Fruit fly (Drosophila melanogaster) whole organism, larva: ENCODE results near the gene AP-2sigma.

ENCODE experiments used
- noc ChIP-seq: fragments of 200-800 bp; sonication (Bioruptor generic); optimal IDR thresholded peaks from 3 replicates; lab custom pipeline; 2019; ENCODE audit warnings: missing biosample characterization, mild to moderate bottlenecking, missing genetic modification characterization, moderate library complexity

The AP-2sigma gene

DNA sequence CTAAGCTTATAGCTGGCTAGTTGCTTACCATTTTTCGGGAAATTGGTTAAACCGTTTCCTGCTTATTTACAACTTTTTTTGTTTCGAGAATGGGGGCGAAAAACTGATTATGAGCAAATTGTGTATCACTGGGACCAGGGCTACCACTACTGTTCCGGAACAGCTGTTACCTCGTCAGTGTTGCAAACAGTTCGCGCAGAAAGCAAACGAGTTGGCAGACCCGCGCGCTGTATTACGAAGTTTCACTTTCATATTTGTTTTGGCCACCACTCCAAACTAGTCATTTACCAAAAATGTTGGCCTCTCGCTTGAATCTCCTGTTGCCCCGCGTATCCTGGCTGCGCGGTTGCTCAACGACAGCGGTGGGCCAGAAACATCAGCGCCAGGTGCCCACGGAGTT lies at the start of gene AP-2sigma, which contains the start of gene Idi:
Gene AP-2sigma, minus strand, starts transcription at position 153 of the 400 bp plus-strand sequence.
Gene Idi, plus strand, starts transcription at position 204 of the 400 bp plus-strand sequence.
- TF ChIP-seq noc (tag; lab: Kevin White, UChicago) = peak; percentile 26

DNA sequence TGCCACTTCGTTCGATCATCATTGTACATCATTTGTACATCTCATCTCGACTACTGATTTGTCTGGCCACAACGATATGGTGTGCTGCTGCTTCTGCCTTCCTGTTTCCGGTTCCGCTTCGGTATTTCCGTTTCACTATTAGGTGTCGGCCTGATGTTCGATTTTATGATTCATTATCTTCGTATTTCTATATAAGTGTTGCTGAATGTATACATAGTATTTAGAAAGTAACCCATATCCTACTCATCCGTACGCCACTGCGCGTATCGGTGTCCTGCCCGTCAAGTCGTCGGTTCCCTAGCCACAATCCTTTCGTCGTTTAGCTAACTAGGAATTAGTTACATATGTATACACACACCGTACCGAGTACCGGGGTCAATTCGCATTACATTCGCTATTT lies 49.2 kb upstream of the AP-2sigma start:
- no peak for TF ChIP-seq noc (tag; lab: Kevin White, UChicago)

DNA sequence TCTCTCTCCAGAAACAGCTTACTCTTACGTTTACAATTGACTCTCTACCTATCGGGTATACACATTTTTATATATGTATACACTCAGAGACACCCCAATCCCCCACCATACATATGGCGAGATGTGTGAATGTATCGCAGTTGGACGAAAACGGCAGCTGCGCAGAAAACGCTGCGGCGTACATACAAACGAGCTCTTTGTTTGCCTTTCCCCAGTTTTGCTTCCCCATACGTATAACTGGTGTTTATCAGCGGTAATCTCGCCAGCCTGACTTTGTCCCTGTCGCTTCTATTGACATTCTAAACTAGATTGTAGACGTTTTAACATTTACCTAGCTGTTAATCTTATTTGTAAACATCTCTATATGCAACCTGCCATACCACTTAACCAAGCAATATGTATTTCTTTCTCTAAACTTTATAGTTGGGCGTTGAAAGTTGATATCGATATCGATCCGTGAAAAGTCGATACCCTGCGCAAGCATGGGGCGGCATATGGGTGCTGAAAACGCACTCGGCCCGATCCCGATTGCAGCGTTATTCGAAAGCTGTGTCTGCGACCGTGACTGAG lies 27.6 kb upstream of the AP-2sigma start:
- peak; percentile 7 for TF ChIP-seq noc (tag; lab: Kevin White, UChicago)

DNA sequence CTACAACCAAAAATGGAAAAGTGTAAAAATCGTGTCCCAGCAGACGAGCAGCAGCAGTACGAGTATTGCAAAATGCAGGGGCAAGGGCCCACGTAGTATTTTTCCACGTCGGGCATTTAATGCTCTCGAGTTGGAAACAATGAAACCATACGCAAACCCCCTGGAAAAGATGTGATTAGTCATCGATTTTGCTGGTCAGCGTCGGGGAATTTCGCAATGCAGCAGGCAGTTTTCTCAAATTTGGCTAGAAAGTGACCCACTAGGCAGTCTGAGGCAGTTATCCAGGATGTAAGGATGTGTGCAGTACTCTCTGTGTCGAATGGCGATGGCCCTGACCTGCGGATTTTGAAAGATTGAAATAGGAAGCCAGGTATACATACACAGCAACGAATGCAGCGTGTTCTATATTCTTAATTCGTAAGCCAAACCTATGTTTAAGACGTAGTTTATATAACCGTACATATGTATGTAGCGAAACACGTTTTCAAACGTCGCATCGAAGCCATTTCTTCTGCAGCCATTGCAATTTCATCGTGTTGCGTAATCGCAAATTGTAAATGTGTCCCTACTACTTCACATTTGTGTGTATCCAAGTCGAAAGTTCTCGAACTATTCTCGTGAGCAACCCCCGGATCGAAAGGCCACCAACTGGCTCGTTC lies 27.0 kb upstream of the AP-2sigma start:
- no peak for TF ChIP-seq noc (tag; lab: Kevin White, UChicago)

DNA sequence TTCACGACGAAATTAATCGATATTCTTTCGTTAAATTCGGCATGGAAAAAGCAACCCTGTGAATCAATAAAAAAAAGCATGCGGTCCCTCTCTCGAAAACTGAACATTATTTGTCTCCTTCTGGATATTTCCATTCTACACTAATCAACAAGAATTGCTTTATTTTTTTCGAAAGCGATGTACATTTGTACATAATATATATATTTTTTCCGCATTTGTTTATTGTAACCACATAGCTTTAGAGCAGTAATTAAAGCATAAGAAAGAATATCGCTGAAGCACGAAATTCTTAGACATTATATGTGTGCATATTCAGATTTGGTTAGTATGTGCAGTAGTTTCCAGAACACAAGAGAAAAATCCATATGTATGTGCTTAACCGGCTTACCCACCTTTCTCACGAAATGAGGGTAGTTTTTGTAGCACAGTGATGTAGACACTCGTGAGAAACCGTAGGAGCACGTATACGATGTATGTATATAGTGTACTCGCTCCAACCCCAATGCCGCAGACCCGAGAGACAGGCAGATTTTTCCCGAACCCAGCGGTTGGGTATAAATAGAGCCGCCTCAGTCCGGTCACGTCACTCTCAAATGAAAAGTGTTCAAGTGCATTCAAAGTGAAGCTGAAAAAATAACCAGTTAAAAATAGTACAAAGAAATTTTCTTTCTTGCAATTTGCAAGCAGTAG lies 26.3 kb upstream of the AP-2sigma start:
- peak; percentile 94 for TF ChIP-seq noc (tag; lab: Kevin White, UChicago)

DNA sequence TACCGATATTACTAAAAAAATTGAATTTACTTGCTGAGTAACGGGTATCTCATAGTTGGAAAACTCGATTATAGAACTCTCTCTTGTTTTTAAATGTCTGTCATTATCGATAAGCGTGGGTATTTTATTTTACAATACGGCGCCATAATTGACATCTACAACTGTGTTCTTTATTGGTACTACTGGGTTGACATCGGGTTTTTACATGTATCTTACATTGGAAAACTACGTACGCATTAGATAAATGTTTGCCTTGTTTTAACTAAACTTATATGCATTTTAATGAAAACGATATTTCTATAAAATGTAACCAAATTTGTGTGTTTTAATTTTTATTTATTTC lies 25.8 kb upstream of the AP-2sigma start:
- no peak for TF ChIP-seq noc (tag; lab: Kevin White, UChicago)

DNA sequence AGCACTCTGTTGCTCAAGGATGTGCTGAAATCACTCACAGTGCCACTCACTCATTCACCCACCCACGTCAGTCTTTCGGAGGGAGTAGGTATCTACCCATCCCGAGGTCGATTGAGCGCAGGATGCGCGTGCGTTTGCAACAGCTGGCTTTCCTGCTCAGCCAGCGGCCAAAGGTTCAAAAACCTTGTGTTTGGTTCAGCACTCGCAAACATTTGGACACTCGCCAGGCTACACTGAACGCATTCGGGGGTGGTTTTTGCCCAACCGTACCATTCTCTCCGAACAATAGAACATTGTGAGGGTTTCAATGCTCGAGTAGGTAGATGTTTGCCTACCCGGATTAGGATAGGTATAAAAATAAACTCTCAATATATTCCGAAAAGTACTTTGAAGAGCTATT lies 25.1 kb upstream of the AP-2sigma start:
- no peak for TF ChIP-seq noc (tag; lab: Kevin White, UChicago)

DNA sequence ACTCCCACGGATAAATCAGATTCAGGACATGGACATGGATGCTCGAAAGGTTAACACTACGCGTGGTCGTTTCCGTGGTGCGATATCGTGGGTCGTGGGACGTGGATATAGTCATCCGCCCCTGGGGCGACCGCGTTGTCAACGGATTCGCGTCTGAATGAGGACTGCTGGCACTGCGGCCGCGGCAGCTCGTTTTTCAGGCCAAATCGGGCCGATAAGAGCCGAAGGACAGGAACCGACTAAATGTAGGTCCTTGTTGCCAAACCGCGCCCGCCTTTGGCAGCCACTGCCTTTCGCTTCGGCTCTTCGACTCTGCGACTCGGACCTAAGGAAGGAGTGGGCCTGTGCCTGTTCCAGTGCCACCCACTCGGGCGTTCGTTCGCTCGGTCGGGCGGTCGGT lies 24.0 kb upstream of the AP-2sigma start, which contains the start of gene SIFaR:
Gene SIFaR, minus strand, starts transcription at position 166 of the 400 bp plus-strand sequence.
- no peak for TF ChIP-seq noc (tag; lab: Kevin White, UChicago)

DNA sequence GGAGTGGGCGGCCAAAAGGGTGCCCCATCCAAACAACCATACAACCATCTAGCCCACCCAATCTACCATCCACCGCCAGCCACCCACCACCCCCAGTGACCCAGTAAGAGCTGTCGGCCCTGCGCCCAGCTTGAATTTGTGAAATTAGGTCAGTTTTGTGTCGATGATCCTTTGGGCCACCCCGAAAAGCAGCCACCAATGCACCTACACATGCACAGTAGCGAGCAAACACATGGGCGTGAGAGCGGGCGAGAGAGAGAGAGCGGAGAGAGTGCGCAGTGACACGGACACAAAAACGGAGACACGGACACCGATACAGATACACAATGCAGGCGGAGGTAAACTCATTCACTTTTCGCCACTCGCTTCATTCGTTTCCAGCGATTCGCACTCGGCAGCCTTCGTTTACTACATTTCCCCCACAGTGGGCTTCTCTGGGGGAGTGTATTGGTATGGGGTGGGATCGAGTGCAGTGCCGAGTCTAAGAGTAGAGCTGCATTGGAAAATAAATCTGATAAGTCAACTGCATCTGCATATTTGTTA lies 19.3 kb upstream of the AP-2sigma start:
- no peak for TF ChIP-seq noc (tag; lab: Kevin White, UChicago)

DNA sequence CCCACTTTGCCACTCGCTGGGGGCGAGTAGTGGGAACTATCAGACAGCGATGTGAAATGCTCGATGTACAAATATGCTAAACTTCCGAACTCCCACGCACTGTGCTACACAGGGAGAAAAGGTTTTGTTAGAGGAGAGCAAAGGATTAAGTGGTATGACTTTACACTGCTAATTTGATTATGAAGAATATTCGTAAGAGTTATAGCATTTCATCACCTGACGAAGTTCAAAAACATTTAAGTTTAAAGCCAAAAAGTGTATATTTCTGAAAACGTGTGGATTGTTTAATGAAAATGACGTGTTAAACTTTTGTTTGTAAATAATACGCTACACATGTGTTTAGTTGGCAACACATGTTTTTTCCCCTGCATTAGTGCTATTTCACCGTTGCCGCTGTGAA lies 18.6 kb upstream of the AP-2sigma start:
- TF ChIP-seq noc (tag; lab: Kevin White, UChicago) = no peak

DNA sequence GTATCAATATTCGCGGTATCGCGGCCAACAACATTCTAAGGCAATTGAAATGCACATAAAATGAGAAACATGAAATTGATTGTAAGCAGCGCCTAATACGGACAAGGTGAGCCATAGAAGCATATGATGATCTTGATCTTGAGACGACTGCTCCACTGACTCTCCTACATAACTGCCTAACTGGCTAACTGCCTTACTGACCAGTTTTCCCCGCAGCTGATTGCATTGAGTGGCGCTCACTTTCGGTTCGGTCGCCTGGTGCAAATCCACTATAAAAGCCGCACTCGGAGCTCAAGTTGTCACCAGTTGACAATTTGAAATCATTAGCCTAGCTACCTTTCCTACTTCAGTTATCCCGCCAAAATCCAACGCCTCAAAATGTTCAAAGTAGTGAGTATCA lies 13.0 kb upstream of the AP-2sigma start, which contains the start of gene CG17298:
Gene CG17298, plus strand, starts transcription at position 301 of the 400 bp plus-strand sequence.
- no peak for TF ChIP-seq noc (tag; lab: Kevin White, UChicago)

DNA sequence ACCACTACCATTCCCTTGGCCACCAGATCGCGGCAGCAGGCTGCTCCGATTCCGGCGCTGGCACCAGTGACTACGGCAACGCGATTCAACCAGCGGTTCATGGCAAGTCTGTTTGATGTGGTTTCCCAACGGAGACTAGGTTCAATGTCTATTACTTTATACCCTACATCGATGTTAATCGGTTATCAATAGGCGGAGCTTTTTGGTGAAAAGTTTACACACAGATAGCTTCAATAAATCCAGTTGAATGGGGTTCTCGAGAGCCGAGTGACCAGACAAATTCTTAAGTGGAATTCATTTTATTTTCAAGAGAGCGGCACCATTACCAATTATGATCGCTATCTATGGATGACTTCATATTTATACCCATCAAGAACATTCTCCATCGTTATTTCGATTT lies 6.2 kb upstream of the AP-2sigma start, which contains the start of gene CG3301:
Gene CG3301, minus strand, starts transcription at position 139 of the 400 bp plus-strand sequence.
- no peak for TF ChIP-seq noc (tag; lab: Kevin White, UChicago)

DNA sequence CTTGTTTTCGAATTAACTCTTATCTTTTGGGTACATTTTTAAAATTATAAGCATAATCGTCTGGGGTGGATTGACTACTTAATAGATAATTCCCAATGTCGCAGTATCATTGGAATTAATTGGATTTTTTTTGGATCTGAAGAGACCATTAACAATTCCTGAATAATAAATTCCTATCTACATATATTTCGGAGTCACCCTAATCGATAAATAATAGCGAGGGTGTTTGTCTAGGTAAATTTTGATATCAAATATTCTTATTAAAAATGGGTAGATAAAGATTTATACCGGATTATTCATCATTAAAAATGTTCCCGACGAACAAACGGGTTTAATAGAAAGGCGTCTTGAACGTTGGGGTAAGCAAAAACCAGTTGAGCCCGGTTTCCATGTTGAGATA lies 5.0 kb upstream of the AP-2sigma start:
- no peak for TF ChIP-seq noc (tag; lab: Kevin White, UChicago)

DNA sequence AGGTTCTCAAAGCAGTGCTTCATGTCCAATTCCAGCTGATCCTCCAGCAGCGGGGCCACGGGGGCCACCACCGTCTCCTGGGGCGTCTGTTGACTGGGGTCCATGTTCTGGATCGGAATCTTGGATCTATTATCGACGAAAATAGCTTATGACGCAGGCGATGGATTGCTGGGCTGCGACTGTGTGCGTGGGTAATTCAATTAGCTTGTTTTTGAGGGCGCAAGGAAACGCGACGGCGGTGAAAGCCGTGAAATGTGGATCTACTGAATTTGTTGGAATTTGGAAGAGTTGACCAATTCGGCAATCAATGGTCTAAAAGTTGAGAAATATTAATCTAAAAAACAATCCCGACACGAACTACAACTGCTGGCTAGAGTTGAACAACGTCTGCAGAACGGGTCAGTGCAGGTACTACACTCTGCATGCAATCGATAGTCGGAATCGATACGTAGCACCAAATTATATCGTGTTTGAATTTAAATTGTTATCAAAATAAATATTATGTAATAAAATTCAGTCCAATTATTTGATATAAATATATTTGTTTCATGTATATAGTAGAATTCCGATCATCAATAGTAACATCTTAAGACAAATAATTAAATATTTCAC lies 3.7 kb upstream of the AP-2sigma start, which contains the start of gene CG3308:
Gene CG3308, minus strand, starts transcription at position 391 of the 612 bp plus-strand sequence.
- TF ChIP-seq noc (tag; lab: Kevin White, UChicago) = peak; percentile 61

DNA sequence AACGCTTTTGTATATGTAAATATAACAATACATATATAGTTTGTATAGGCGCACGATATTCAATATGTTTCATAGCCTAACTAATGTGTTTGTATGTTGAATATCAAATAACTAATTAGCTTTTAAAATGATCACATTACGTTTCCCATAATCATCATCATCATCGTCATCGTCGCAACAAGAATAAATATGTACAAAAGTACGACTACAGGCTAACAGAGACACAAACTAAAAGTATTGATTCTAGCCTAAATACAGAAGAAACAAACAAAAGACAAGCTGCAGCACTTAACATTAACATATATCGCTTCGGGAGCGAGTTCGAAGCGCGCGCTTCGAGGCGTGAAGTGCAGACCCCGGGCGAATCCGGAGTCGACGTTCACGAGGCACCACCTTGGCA lies 1.3 kb upstream of the AP-2sigma start:
- TF ChIP-seq noc (tag; lab: Kevin White, UChicago) = no peak
